Fruit fly (Drosophila melanogaster) S2 (cell line): ENCODE data around the gene CG46510.
"Not testable (repeated sequence)": the region's sequence is repeated elsewhere in the genome, so short reads cannot be mapped to it uniquely, and the experiment has no call there.

Experiments
- CG8478 ChIP-seq: fragments of >200 bp; optimal IDR thresholded peaks from 2 replicates; lab custom pipeline; 2018
- CTCF ChIP-seq, 2 experiments: fragments of >200 bp; optimal IDR thresholded peaks; 2 replicates each; lab custom pipeline; 2018

The CG46510 gene

dm6 chrX:22177205-22177604, at the start of gene CG46510:
Gene CG46510 (plus strand): TSS chrX:22177505.
- not testable (repeated sequence) for TF ChIP-seq CG8478; CTCF (optimal IDR thresholded peaks at IDR 0.05; lab: Kevin White, UChicago)

- TF ChIP-seq CG8478; CTCF (optimal IDR thresholded peaks at IDR 0.05; lab: Kevin White, UChicago): not testable (repeated sequence)
Observed at dm6 chrX:22142758-22143157, 34.5 kb upstream of the CG46510 start, which contains the start of gene CG40813. Gene CG40813 (plus strand): TSS chrX:22143058.

- TF ChIP-seq CTCF (optimal IDR thresholded peaks at IDR 0.05; lab: Kevin White, UChicago); CG8478: not testable (repeated sequence)
Observed at dm6 chrX:22147489-22147888, 29.8 kb upstream of the CG46510 start, which contains the start of gene CG46504. Gene CG46504 (plus strand): TSS chrX:22147789.

dm6 chrX:22152542-22152941, 24.8 kb upstream of the CG46510 start, which contains the start of gene CG46505:
Gene CG46505 (plus strand): TSS chrX:22152842.
- TF ChIP-seq CG8478; CTCF (optimal IDR thresholded peaks at IDR 0.05; lab: Kevin White, UChicago): not testable (repeated sequence)

- not testable (repeated sequence) for TF ChIP-seq CTCF (optimal IDR thresholded peaks at IDR 0.05; lab: Kevin White, UChicago); CG8478
Observed at dm6 chrX:22157587-22157986, 19.7 kb upstream of the CG46510 start, which contains the start of gene CG46506. Gene CG46506 (plus strand): TSS chrX:22157887.

- TF ChIP-seq CG8478; CTCF (optimal IDR thresholded peaks at IDR 0.05; lab: Kevin White, UChicago): not testable (repeated sequence)
Observed at dm6 chrX:22162623-22163022, 14.7 kb upstream of the CG46510 start, which contains the start of gene CG46507. Gene CG46507 (plus strand): TSS chrX:22162923.

dm6 chrX:22167355-22167754, 9.9 kb upstream of the CG46510 start, which contains the start of gene CG46508:
Gene CG46508 (plus strand): TSS chrX:22167655.
- TF ChIP-seq CG8478; CTCF (optimal IDR thresholded peaks at IDR 0.05; lab: Kevin White, UChicago): not testable (repeated sequence)

dm6 chrX:22172341-22172740, 5.0 kb upstream of the CG46510 start, which contains the start of gene CG46509:
Gene CG46509 (plus strand): TSS chrX:22172641.
- not testable (repeated sequence) for TF ChIP-seq CTCF (optimal IDR thresholded peaks at IDR 0.05; lab: Kevin White, UChicago); CG8478

dm6 chrX:22182193-22182592, 4.9 kb downstream of the CG46510 start, which contains the start of gene CG46511:
Gene CG46511 (plus strand): TSS chrX:22182493.
- TF ChIP-seq CG8478; CTCF (optimal IDR thresholded peaks at IDR 0.05; lab: Kevin White, UChicago): not testable (repeated sequence)

- not testable (repeated sequence) for TF ChIP-seq CG8478; CTCF (optimal IDR thresholded peaks at IDR 0.05; lab: Kevin White, UChicago)
Observed at dm6 chrX:22187070-22187469, 9.8 kb downstream of the CG46510 start, which contains the start of gene CG46512. Gene CG46512 (plus strand): TSS chrX:22187370.

dm6 chrX:22191973-22192372, 14.7 kb downstream of the CG46510 start, which contains the start of gene CG46513:
Gene CG46513 (plus strand): TSS chrX:22192273.
- TF ChIP-seq CTCF (optimal IDR thresholded peaks at IDR 0.05; lab: Kevin White, UChicago); CG8478: not testable (repeated sequence)

dm6 chrX:22196874-22197273, 19.6 kb downstream of the CG46510 start, which contains the start of gene CG46514:
Gene CG46514 (plus strand): TSS chrX:22197174.
- TF ChIP-seq CG8478; CTCF (optimal IDR thresholded peaks at IDR 0.05; lab: Kevin White, UChicago): not testable (repeated sequence)

dm6 chrX:22201883-22202282, 24.6 kb downstream of the CG46510 start, which contains the start of gene CG46515:
Gene CG46515 (plus strand): TSS chrX:22202183.
- not testable (repeated sequence) for TF ChIP-seq CG8478; CTCF (optimal IDR thresholded peaks at IDR 0.05; lab: Kevin White, UChicago)

- not testable (repeated sequence) for TF ChIP-seq CTCF (optimal IDR thresholded peaks at IDR 0.05; lab: Kevin White, UChicago); CG8478
Observed at dm6 chrX:22212028-22212427, 34.7 kb downstream of the CG46510 start, which contains the start of gene CG46516. Gene CG46516 (plus strand): TSS chrX:22212328.

dm6 chrX:22217079-22217478, 39.8 kb downstream of the CG46510 start, which contains the start of gene CG46517:
Gene CG46517 (plus strand): TSS chrX:22217379.
- not testable (repeated sequence) for TF ChIP-seq CTCF (optimal IDR thresholded peaks at IDR 0.05; lab: Kevin White, UChicago); CG8478

- TF ChIP-seq CG8478; CTCF (optimal IDR thresholded peaks at IDR 0.05; lab: Kevin White, UChicago): not testable (repeated sequence)
Observed at dm6 chrX:22226273-22226672, 49.0 kb downstream of the CG46510 start, which contains the start of gene CG46518. Gene CG46518 (plus strand): TSS chrX:22226573.
